Worm (Caenorhabditis elegans): Measurements from ENCODE around the gene unc-85.

The unc-85 gene

DNA sequence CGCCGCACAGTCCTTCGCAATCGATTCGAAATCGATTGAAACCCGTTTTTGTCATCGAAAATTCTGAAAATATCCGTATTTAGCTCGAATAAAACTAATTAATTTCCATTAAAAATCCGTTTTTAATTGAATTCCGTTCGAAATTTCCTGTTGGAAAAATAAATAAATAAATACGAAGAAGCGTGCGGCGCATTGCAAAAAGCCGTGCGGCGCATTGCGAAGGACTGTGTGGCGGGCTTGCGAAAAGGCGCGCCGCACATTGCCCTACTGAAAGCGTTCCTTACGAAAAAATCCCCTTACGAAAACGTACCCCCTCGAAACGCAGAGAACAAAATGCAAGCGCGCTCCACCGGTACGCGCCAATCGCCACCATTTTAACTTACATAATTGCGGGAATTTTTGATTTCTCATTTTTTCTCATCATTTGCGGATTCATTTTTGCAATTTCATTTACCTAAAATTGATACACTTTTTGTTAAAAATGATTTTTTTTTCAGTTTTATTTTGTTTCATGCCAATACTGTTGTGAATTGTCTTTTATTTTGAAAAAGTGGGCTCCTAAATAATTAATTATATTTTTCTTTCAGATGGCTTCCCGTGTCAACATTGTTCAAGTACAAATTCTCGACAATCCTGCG is at the start of gene unc-85:
Gene unc-85 (plus strand): TSS at position 588 of the 638 bp plus-strand sequence.
- peak; percentile 70; the same call in 1 of the 2 replicates for TF ChIP-seq tab-1 (GFP tag; IDR thresholded peaks at IDR 0.05)
- peak; percentile 90 for TF ChIP-seq flt-1 (GFP tag; IDR thresholded peaks at IDR 0.05)
- TF ChIP-seq ref-1 (GFP tag; conservative IDR thresholded peaks at IDR 0.05): peak; percentile 57; the same call in 1 of the 2 replicates
- peak; percentile 84 for TF ChIP-seq ztf-29 (GFP tag; IDR thresholded peaks at IDR 0.05)
- TF ChIP-seq med-1 (GFP tag; optimal IDR thresholded peaks at IDR 0.05; ENCODE audit: insufficient read depth): peak; percentile 29
- peak; percentile 30 for TF ChIP-seq cog-1 (tag; optimal IDR thresholded peaks at IDR 0.05)
- TF ChIP-seq ztf-23 (GFP tag; IDR thresholded peaks at IDR 0.05): peak; percentile 90
- peak; percentile 71 for TF ChIP-seq klf-2 (GFP tag; conservative IDR thresholded peaks at IDR 0.05)
- TF ChIP-seq T22C8.4 (GFP tag; IDR thresholded peaks at IDR 0.05): peak; percentile 18; the same call in 1 of the 2 replicates

DNA sequence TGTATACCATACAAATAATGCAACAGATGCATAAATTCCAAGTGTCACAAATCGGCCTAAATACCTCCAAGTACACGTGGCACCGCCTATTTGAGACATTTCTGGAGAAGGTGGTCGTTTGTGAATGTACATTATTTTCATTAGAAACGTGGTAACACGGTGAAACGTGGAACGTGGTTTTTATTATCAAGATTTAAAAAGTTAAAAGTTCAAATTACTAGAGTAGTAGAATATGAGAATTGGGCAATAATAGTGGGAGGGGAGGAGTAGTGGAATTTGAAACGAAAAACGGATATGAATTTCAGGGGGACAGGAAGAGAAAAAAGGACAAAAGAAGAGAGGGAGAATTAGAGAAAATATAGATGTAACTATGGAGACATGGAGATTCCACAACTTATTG is 46.0 kb upstream of the unc-85 start, which contains the start of gene fut-6:
Gene fut-6 (minus strand): TSS at position 101 of the 400 bp plus-strand sequence.
- TF ChIP-seq flt-1 (GFP tag; IDR thresholded peaks at IDR 0.05) (no peak), klf-2 (GFP tag; conservative IDR thresholded peaks at IDR 0.05) (no peak), T22C8.4 (GFP tag; IDR thresholded peaks at IDR 0.05) (no peak), tab-1 (GFP tag; IDR thresholded peaks at IDR 0.05) (no peak), ref-1 (GFP tag; conservative IDR thresholded peaks at IDR 0.05) (no peak), cog-1 (tag; optimal IDR thresholded peaks at IDR 0.05) (no peak), ztf-29 (GFP tag; IDR thresholded peaks at IDR 0.05) (no peak), ztf-23 (GFP tag; IDR thresholded peaks at IDR 0.05) (no peak), med-1 (GFP tag; optimal IDR thresholded peaks at IDR 0.05; ENCODE audit: insufficient read depth) (no peak)

DNA sequence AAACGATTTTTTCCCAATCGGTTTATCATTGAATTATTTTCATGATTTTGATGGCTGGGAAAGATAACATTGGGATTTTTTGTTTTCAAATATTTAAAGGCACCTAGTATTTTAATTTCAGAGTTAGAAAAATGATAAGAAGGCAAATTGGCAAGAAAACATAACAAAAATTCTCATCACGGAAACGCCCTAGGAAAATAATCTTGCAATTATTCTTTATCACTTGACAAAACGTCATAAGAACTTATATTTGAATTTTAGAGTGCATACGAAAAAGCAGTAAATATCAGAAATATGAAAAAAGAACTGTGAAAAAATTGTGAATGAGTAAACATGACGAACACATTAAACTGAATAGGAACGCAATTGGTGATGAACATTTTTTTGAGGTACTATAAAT is 44.5 kb upstream of the unc-85 start:
- no peak for TF ChIP-seq klf-2 (GFP tag; conservative IDR thresholded peaks at IDR 0.05)
- no peak for TF ChIP-seq flt-1 (GFP tag; IDR thresholded peaks at IDR 0.05)

DNA sequence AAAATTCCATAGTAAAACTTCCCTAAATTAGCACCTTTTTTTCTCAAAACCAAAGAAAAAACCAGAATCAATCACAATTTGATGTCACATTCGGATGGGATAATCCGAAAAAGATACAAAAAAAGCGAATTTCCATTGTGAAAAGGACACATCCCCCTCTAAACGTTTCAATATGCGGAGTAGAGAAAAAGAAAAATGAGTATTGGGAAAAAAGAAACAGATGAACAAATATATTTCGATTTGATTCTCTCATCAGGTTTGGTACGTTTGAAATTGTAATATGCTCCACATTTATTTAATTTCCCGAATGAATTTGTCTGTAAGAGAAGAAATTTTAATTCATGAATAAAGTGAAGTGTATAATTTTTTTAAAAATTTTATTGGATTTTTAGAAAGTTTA is 43.6 kb upstream of the unc-85 start:
- no peak for TF ChIP-seq med-1 (GFP tag; optimal IDR thresholded peaks at IDR 0.05; ENCODE audit: insufficient read depth)
- TF ChIP-seq tab-1 (GFP tag; IDR thresholded peaks at IDR 0.05): no peak

- TF ChIP-seq cog-1 (tag; optimal IDR thresholded peaks at IDR 0.05): no peak
- TF ChIP-seq T22C8.4 (GFP tag; IDR thresholded peaks at IDR 0.05): no peak
- no peak for TF ChIP-seq ztf-29 (GFP tag; IDR thresholded peaks at IDR 0.05)
- no peak for TF ChIP-seq flt-1 (GFP tag; IDR thresholded peaks at IDR 0.05)
- TF ChIP-seq ref-1 (GFP tag; conservative IDR thresholded peaks at IDR 0.05): no peak
- no peak for TF ChIP-seq klf-2 (GFP tag; conservative IDR thresholded peaks at IDR 0.05)
- TF ChIP-seq tab-1 (GFP tag; IDR thresholded peaks at IDR 0.05): no peak
- no peak for TF ChIP-seq ztf-23 (GFP tag; IDR thresholded peaks at IDR 0.05)
- TF ChIP-seq med-1 (GFP tag; optimal IDR thresholded peaks at IDR 0.05; ENCODE audit: insufficient read depth): no peak
Measured at ce11 chrII:4661278-4661677, 40.6 kb upstream of the unc-85 start, which contains the start of gene T05A7.13. Gene T05A7.13, minus strand, starts transcription at chrII:4661378.

DNA sequence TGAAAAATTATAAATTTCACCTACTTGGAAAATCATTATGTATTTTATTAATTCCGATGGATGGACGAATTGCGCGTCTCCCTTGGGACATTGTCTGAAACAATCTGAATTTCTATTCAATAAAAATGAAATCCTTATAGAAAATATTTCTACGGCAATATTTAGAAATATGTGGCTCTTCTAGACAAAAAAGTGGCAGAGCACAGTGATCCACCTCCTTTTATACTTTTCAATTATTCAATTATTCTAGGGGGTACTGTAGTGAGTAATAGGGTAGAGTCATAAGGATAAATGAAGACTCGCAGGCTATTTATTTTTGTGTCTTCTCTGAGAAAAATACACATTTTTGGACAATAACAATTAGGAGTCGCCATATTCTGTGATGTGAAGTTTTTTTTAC is 38.7 kb upstream of the unc-85 start, which contains the start of gene T05A7.12:
Gene T05A7.12 (minus strand): TSS at position 101 of the 400 bp plus-strand sequence.
- TF ChIP-seq med-1 (GFP tag; optimal IDR thresholded peaks at IDR 0.05; ENCODE audit: insufficient read depth): no peak

ce11 chrII:4665359-4665758 is 36.5 kb upstream of the unc-85 start, which contains the start of gene T05A7.11:
Gene T05A7.11, minus strand, starts transcription at chrII:4665459.
- TF ChIP-seq ztf-23 (GFP tag; IDR thresholded peaks at IDR 0.05): no peak

- TF ChIP-seq ztf-29 (GFP tag; IDR thresholded peaks at IDR 0.05) (no peak), T22C8.4 (GFP tag; IDR thresholded peaks at IDR 0.05) (no peak), cog-1 (tag; optimal IDR thresholded peaks at IDR 0.05) (no peak), klf-2 (GFP tag; conservative IDR thresholded peaks at IDR 0.05) (no peak), tab-1 (GFP tag; IDR thresholded peaks at IDR 0.05) (no peak), flt-1 (GFP tag; IDR thresholded peaks at IDR 0.05) (no peak), ztf-23 (GFP tag; IDR thresholded peaks at IDR 0.05) (no peak), ref-1 (GFP tag; conservative IDR thresholded peaks at IDR 0.05) (no peak)
Measured at ce11 chrII:4667572-4667971, 34.3 kb upstream of the unc-85 start, which contains the start of gene fut-5. Gene fut-5, minus strand, starts transcription at chrII:4667672.

DNA sequence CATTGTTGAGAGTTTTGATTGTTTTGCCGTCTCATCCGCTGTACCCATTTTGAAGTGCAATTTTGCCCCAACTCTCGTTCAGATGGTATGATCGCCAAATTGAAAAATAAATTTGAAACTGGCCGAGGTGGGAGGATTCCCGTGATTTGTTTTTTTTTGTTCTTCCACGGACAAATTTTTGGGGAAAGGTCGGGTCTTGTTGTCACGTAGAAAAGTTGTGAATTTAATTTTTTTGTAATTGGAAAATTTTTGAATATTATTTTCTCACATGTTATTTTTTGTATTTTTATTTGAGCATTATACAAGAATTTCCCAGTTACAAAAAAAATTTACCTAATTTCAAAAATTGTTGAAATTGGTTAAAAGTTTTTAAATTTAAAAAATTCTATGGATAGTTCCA is 30.2 kb upstream of the unc-85 start, which contains the start of gene T05A7.6:
Gene T05A7.6 (minus strand): TSS at position 101 of the 400 bp plus-strand sequence.
- no peak for TF ChIP-seq klf-2 (GFP tag; conservative IDR thresholded peaks at IDR 0.05)
- no peak for TF ChIP-seq cog-1 (tag; optimal IDR thresholded peaks at IDR 0.05)
- no peak for TF ChIP-seq ztf-23 (GFP tag; IDR thresholded peaks at IDR 0.05)
- TF ChIP-seq tab-1 (GFP tag; IDR thresholded peaks at IDR 0.05): no peak
- no peak for TF ChIP-seq med-1 (GFP tag; optimal IDR thresholded peaks at IDR 0.05; ENCODE audit: insufficient read depth)
- no peak for TF ChIP-seq T22C8.4 (GFP tag; IDR thresholded peaks at IDR 0.05)
- no peak for TF ChIP-seq flt-1 (GFP tag; IDR thresholded peaks at IDR 0.05)
- TF ChIP-seq ztf-29 (GFP tag; IDR thresholded peaks at IDR 0.05): no peak
- no peak for TF ChIP-seq ref-1 (GFP tag; conservative IDR thresholded peaks at IDR 0.05)

ce11 chrII:4672584-4673110 is 29.2 kb upstream of the unc-85 start, which contains the start of the genes clec-140 and hmg-11:
Gene clec-140, plus strand, starts transcription at chrII:4673060.
Gene hmg-11, plus strand, starts transcription at chrII:4673085.
- TF ChIP-seq tab-1 (GFP tag; IDR thresholded peaks at IDR 0.05) (no peak), flt-1 (GFP tag; IDR thresholded peaks at IDR 0.05) (0 out of 2 replicates have a peak, but pooled peaks have one; percentile 37), ztf-29 (GFP tag; IDR thresholded peaks at IDR 0.05) (no peak), ref-1 (GFP tag; conservative IDR thresholded peaks at IDR 0.05) (no peak), med-1 (GFP tag; optimal IDR thresholded peaks at IDR 0.05; ENCODE audit: insufficient read depth) (no peak), ztf-23 (GFP tag; IDR thresholded peaks at IDR 0.05) (0 out of 2 replicates have a peak, but pooled peaks have one; percentile 52), T22C8.4 (GFP tag; IDR thresholded peaks at IDR 0.05) (peak; percentile 52), cog-1 (tag; optimal IDR thresholded peaks at IDR 0.05) (peak; percentile 66)
